Fruit fly (Drosophila melanogaster): Measurements from ENCODE around the gene CG10096.
A peak's percentile ranks its signal among the peaks of the same experiment; 100 is the strongest.

CG10096 gene

DNA sequence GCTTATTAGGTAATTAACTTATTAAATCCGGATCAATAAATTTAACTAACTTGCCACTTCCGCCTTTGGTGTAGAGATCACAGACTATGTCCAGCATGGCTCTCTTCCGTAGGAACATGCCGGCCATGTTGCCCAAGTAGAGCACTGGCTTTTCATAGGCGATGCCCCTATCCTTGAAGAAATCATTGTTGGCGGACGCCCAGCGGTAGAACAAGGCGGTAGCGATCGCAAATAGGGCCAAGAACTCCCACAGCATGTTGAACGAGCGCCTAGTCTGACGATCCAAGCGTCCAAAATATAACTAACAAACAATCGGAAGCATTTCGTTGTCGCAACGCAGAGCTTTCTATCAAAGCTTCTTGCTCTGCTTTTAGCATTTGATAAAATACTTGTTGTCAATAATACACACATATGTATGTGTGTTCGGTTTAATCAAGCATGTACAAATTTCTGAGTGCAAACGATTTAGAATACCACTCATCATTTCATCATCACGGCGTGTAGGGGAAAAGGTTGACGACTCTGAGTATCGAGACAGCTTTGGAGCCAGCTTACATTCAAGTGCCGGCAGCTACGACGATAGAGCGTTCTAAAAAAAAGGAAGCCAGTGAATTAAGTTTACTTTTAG is 3.0 kb upstream of the CG10096 start, which contains the start of gene Cyp9f3 (continued):
- TF ChIP-seq Abd-B (GFP tag; optimal IDR thresholded peaks at IDR 0.05) (no peak), Asciz (GFP tag; optimal IDR thresholded peaks at IDR 0.05) (no peak), CG10462 (GFP tag; optimal IDR thresholded peaks at IDR 0.05) (no peak), Hsf (GFP tag; optimal IDR thresholded peaks at IDR 0.05) (no peak), grn (GFP tag; optimal IDR thresholded peaks at IDR 0.05) (no peak), H2.0 (GFP tag; IDR thresholded peaks at IDR 0.05) (no peak), salm (tag; optimal IDR thresholded peaks at IDR 0.05) (no peak), GATAe (GFP tag; conservative IDR thresholded peaks at IDR 0.05) (no peak; the same call in 1 of the 2 replicates), CG32772 (GFP tag; IDR thresholded peaks at IDR 0.05) (no peak), B-H2 (GFP tag; optimal IDR thresholded peaks at IDR 0.05) (no peak), gt (GFP tag; IDR thresholded peaks at IDR 0.05) (no peak), dan (GFP tag; IDR thresholded peaks at IDR 0.05) (no peak), CG4707 (GFP tag; optimal IDR thresholded peaks at IDR 0.05) (no peak), Atf6 (GFP tag; IDR thresholded peaks at IDR 0.05) (0 out of 2 replicates have a peak, but pooled peaks have one; percentile 7), Myb (GFP tag; optimal IDR thresholded peaks at IDR 0.05) (no peak), zfh1 (GFP tag; IDR thresholded peaks at IDR 0.05) (no peak), bowl (GFP tag; IDR thresholded peaks at IDR 0.05) (no peak), CG7839 (tag; optimal IDR thresholded peaks at IDR 0.05) (no peak), ase (GFP tag; IDR thresholded peaks at IDR 0.05) (no peak), pzg (GFP tag; optimal IDR thresholded peaks at IDR 0.05) (no peak), CG10959 (GFP tag; IDR thresholded peaks at IDR 0.05) (no peak), sc (optimal IDR thresholded peaks at IDR 0.05) (no peak), sc (GFP tag; optimal IDR thresholded peaks at IDR 0.05) (no peak), CG7928 (GFP tag; optimal IDR thresholded peaks at IDR 0.05) (no peak), CG1602 (GFP tag; optimal IDR thresholded peaks at IDR 0.05) (no peak), Nf-YC (tag; optimal IDR thresholded peaks at IDR 0.05) (no peak), pum (GFP tag; optimal IDR thresholded peaks at IDR 0.05) (no peak), chinmo (GFP tag; IDR thresholded peaks at IDR 0.05; ENCODE audit: partially characterized antibody) (0 out of 4 replicates have a peak, but pooled peaks have one; percentile 43), sima (GFP tag; optimal IDR thresholded peaks at IDR 0.05) (no peak), CG1024 (GFP tag; IDR thresholded peaks at IDR 0.05) (no peak), Hmx (GFP tag; optimal IDR thresholded peaks at IDR 0.05) (no peak), mirr (GFP tag; optimal IDR thresholded peaks at IDR 0.05) (peak; percentile 69), CG4404 (GFP tag; IDR thresholded peaks at IDR 0.05) (no peak), tll (GFP tag; optimal IDR thresholded peaks at IDR 0.05) (no peak), NfI (GFP tag; optimal IDR thresholded peaks at IDR 0.05) (no peak), D (optimal IDR thresholded peaks at IDR 0.05) (no peak), D (GFP tag; optimal IDR thresholded peaks at IDR 0.05) (no peak), trh (GFP tag; optimal IDR thresholded peaks at IDR 0.05) (no peak), CG1603 (tag; optimal IDR thresholded peaks at IDR 0.05) (no peak), CG8478 (optimal IDR thresholded peaks at IDR 0.05) (no peak), CG14441 (GFP tag; IDR thresholded peaks at IDR 0.05) (no peak), Dref (GFP tag; IDR thresholded peaks at IDR 0.05) (0 out of 2 replicates have a peak, but pooled peaks have one; percentile 10), CG9932 (GFP tag; IDR thresholded peaks at IDR 0.05) (no peak), CG32767 (GFP tag; IDR thresholded peaks at IDR 0.05) (0 out of 2 replicates have a peak, but pooled peaks have one; percentile 9), bab2 (GFP tag; optimal IDR thresholded peaks at IDR 0.05) (no peak), Dll (GFP tag; IDR thresholded peaks at IDR 0.05; ENCODE audit: partially characterized antibody) (no peak), Ets65A (GFP tag) (peak; percentile 50), CG1529 (GFP tag; optimal IDR thresholded peaks at IDR 0.05) (no peak), luna (GFP tag; optimal IDR thresholded peaks at IDR 0.05) (no peak), Fer3 (tag; optimal IDR thresholded peaks at IDR 0.05) (no peak), gce (GFP tag; IDR thresholded peaks at IDR 0.05) (no peak), CG8281 (tag; optimal IDR thresholded peaks at IDR 0.05) (peak; percentile 8)
